Fruit fly (Drosophila melanogaster): ENCODE data around the gene Jon99Fi.

Gene Jon99Fi

DNA sequence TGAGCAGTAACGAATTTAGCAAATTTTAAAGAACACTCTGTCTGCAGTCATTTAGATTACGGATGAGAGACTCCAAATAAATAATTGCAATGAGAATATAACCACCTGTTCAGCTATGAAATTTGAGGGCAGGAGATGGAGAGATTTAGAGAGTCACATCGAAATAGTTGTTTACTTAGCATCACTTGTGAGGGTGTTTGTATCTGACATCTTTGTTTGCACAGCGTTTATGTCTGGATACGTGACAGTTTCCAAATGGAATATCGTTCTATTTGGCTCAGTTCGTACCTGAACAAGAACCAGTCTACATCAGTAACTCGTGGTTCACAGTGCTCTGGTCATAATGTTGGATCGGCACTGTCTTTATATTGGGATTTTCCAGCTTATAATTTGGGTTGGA, 1.0 kb downstream of the Jon99Fi start, which contains the start of gene PH4alphaSG2 (continued):
- TF ChIP-seq CG10209 (GFP tag; optimal IDR thresholded peaks at IDR 0.05), result peak; percentile 14
- no peak for TF ChIP-seq Dip3 (GFP tag; optimal IDR thresholded peaks at IDR 0.05)
- no peak for TF ChIP-seq Six4 (GFP tag; optimal IDR thresholded peaks at IDR 0.05)
- TF ChIP-seq pnt (GFP tag; optimal IDR thresholded peaks at IDR 0.05), result no peak
- TF ChIP-seq NfI (GFP tag; optimal IDR thresholded peaks at IDR 0.05), result no peak
- TF ChIP-seq tx (GFP tag; optimal IDR thresholded peaks at IDR 0.05), result no peak
- TF ChIP-seq Dbx (GFP tag; IDR thresholded peaks at IDR 0.05), result no peak
- TF ChIP-seq CG34224 (GFP tag; IDR thresholded peaks at IDR 0.05; ENCODE audit: partially characterized antibody), result no peak
- no peak for TF ChIP-seq dan (GFP tag; IDR thresholded peaks at IDR 0.05)
- no peak for TF ChIP-seq knrl (GFP tag; IDR thresholded peaks at IDR 0.05; ENCODE audit: partially characterized antibody)
- TF ChIP-seq ase (GFP tag; IDR thresholded peaks at IDR 0.05), result no peak
- no peak for TF ChIP-seq sna (GFP tag; IDR thresholded peaks at IDR 0.05; ENCODE audit: partially characterized antibody)
- TF ChIP-seq nau (GFP tag; optimal IDR thresholded peaks at IDR 0.05), result no peak
- peak; percentile 17 for TF ChIP-seq luna (GFP tag; optimal IDR thresholded peaks at IDR 0.05)
- no peak for TF ChIP-seq CG2678 (tag; optimal IDR thresholded peaks at IDR 0.05)
- TF ChIP-seq twi (tag; optimal IDR thresholded peaks at IDR 0.05), result no peak
- TF ChIP-seq Poxn (GFP tag; IDR thresholded peaks at IDR 0.05), result no peak
- TF ChIP-seq Trl (optimal IDR thresholded peaks at IDR 0.05), result no peak
- no peak for TF ChIP-seq Trl (GFP tag; optimal IDR thresholded peaks at IDR 0.05)
- no peak for TF ChIP-seq Sox102F (GFP tag; optimal IDR thresholded peaks at IDR 0.05)
- peak; percentile 44 for TF ChIP-seq CG15601 (tag; optimal IDR thresholded peaks at IDR 0.05)
- peak; percentile 71 for TF ChIP-seq lab (GFP tag; optimal IDR thresholded peaks at IDR 0.05)
- no peak for TF ChIP-seq HLH54F (GFP tag; optimal IDR thresholded peaks at IDR 0.05)
- no peak for TF ChIP-seq Max (GFP tag; optimal IDR thresholded peaks at IDR 0.05)
- TF ChIP-seq Mrtf (GFP tag; IDR thresholded peaks at IDR 0.05), result no peak
- no peak for TF ChIP-seq scrt (GFP tag; optimal IDR thresholded peaks at IDR 0.05)
- TF ChIP-seq Nf-YB (GFP tag; optimal IDR thresholded peaks at IDR 0.05), result no peak
- TF ChIP-seq Rx (GFP tag; IDR thresholded peaks at IDR 0.05), result no peak
- no peak for TF ChIP-seq crc (GFP tag; optimal IDR thresholded peaks at IDR 0.05)
- TF ChIP-seq Mad (GFP tag; optimal IDR thresholded peaks at IDR 0.05), result no peak
- no peak for TF ChIP-seq lmd (GFP tag; IDR thresholded peaks at IDR 0.05)
- no peak for TF ChIP-seq crp (GFP tag; optimal IDR thresholded peaks at IDR 0.05)
- no peak for TF ChIP-seq fd102C (GFP tag; optimal IDR thresholded peaks at IDR 0.05)
- TF ChIP-seq CG17359 (tag; optimal IDR thresholded peaks at IDR 0.05), result no peak
- TF ChIP-seq CG2120 (GFP tag; optimal IDR thresholded peaks at IDR 0.05), result peak; percentile 61
- TF ChIP-seq CG6813 (GFP tag; optimal IDR thresholded peaks at IDR 0.05), result peak; percentile 48
- no peak for TF ChIP-seq Atf3 (GFP tag; optimal IDR thresholded peaks at IDR 0.05)
- peak; percentile 29 for TF ChIP-seq CG15514 (GFP tag; optimal IDR thresholded peaks at IDR 0.05)
- TF ChIP-seq salm (tag; optimal IDR thresholded peaks at IDR 0.05), result no peak
- TF ChIP-seq odd (GFP tag; optimal IDR thresholded peaks at IDR 0.05), result no peak
- peak; percentile 8 for TF ChIP-seq CG4707 (GFP tag; optimal IDR thresholded peaks at IDR 0.05)
- no peak for TF ChIP-seq ftz-f1 (GFP tag; optimal IDR thresholded peaks at IDR 0.05)
- no peak for TF ChIP-seq fu2 (GFP tag; optimal IDR thresholded peaks at IDR 0.05)
- TF ChIP-seq ATbp (GFP tag; optimal IDR thresholded peaks at IDR 0.05), result peak; percentile 65
- no peak for TF ChIP-seq Dll (GFP tag; IDR thresholded peaks at IDR 0.05; ENCODE audit: partially characterized antibody)
- no peak for TF ChIP-seq Vsx1 (GFP tag; optimal IDR thresholded peaks at IDR 0.05)
- no peak for TF ChIP-seq Hand (GFP tag; optimal IDR thresholded peaks at IDR 0.05)
- no peak for TF ChIP-seq CHES-1-like (GFP tag; optimal IDR thresholded peaks at IDR 0.05)
- TF ChIP-seq CG7786 (GFP tag; optimal IDR thresholded peaks at IDR 0.05), result peak; percentile 34
- TF ChIP-seq zen2 (GFP tag; IDR thresholded peaks at IDR 0.05; ENCODE audit: partially characterized antibody), result no peak
- TF ChIP-seq Eip74EF (GFP tag; optimal IDR thresholded peaks at IDR 0.05), result no peak
